Fruit fly (Drosophila melanogaster): ENCODE measurements around the gene Rpn11.

Rpn11 gene

dm6 chr2L:5046261-5046660, 13.3 kb downstream of the Rpn11 start:
- TF ChIP-seq Myc (optimal IDR thresholded peaks at IDR 0.05): no peak
- no peak for TF ChIP-seq ttk (optimal IDR thresholded peaks at IDR 0.05)
- TF ChIP-seq psq (optimal IDR thresholded peaks at IDR 0.05): no peak
- no peak for TF ChIP-seq h (optimal IDR thresholded peaks at IDR 0.05)
- no peak for TF ChIP-seq Sin3A (optimal IDR thresholded peaks at IDR 0.05)
- no peak for TF ChIP-seq insv (optimal IDR thresholded peaks at IDR 0.05)

dm6 chr2L:5044892-5045619, 14.5 kb downstream of the Rpn11 start:
- no peak for TF ChIP-seq psq (optimal IDR thresholded peaks at IDR 0.05)
- TF ChIP-seq Myc (optimal IDR thresholded peaks at IDR 0.05): no peak
- TF ChIP-seq ttk (optimal IDR thresholded peaks at IDR 0.05): no peak
- no peak for TF ChIP-seq insv (optimal IDR thresholded peaks at IDR 0.05)
- no peak for TF ChIP-seq h (optimal IDR thresholded peaks at IDR 0.05)

dm6 chr2L:5044361-5044891, 15.2 kb downstream of the Rpn11 start, which contains the start of gene CG31650:
CG31650 (minus strand) TSS chr2L:5044712.
- TF ChIP-seq insv (optimal IDR thresholded peaks at IDR 0.05): no peak

dm6 chr2L:5043495-5044146, 16.0 kb downstream of the Rpn11 start:
- TF ChIP-seq ttk (optimal IDR thresholded peaks at IDR 0.05) (no peak), h (optimal IDR thresholded peaks at IDR 0.05) (no peak), insv (optimal IDR thresholded peaks at IDR 0.05) (no peak), Myc (optimal IDR thresholded peaks at IDR 0.05) (no peak), Sin3A (optimal IDR thresholded peaks at IDR 0.05) (no peak), psq (optimal IDR thresholded peaks at IDR 0.05) (no peak)

- no peak for TF ChIP-seq h (optimal IDR thresholded peaks at IDR 0.05)
- TF ChIP-seq psq (optimal IDR thresholded peaks at IDR 0.05): no peak
- TF ChIP-seq insv (optimal IDR thresholded peaks at IDR 0.05): no peak
- no peak for TF ChIP-seq ttk (optimal IDR thresholded peaks at IDR 0.05)
- no peak for TF ChIP-seq Sin3A (optimal IDR thresholded peaks at IDR 0.05)
Measured at dm6 chr2L:5043043-5043442, 16.5 kb downstream of the Rpn11 start, which contains the start of the genes CG33995, CG44000 and CG44001. CG33995 (plus strand) TSS chr2L:5043270. CG44000 (plus strand) TSS chr2L:5043270. CG44001 (plus strand) TSS chr2L:5043270.

dm6 chr2L:5042076-5042475, 17.5 kb downstream of the Rpn11 start:
- no peak for TF ChIP-seq psq (optimal IDR thresholded peaks at IDR 0.05)
- TF ChIP-seq Myc (optimal IDR thresholded peaks at IDR 0.05): no peak
- no peak for TF ChIP-seq Sin3A (optimal IDR thresholded peaks at IDR 0.05)
- no peak for TF ChIP-seq insv (optimal IDR thresholded peaks at IDR 0.05)
- no peak for TF ChIP-seq ttk (optimal IDR thresholded peaks at IDR 0.05)
- TF ChIP-seq h (optimal IDR thresholded peaks at IDR 0.05): no peak

dm6 chr2L:5037402-5037860, 22.2 kb downstream of the Rpn11 start, which contains the start of the genes CG14042 and SP555:
CG14042 (plus strand) TSS chr2L:5037709.
SP555 (plus strand) TSS chr2L:5037709.
- TF ChIP-seq insv (optimal IDR thresholded peaks at IDR 0.05): no peak
- no peak for TF ChIP-seq h (optimal IDR thresholded peaks at IDR 0.05)
- TF ChIP-seq psq (optimal IDR thresholded peaks at IDR 0.05): no peak
- TF ChIP-seq Myc (optimal IDR thresholded peaks at IDR 0.05): no peak
- TF ChIP-seq ttk (optimal IDR thresholded peaks at IDR 0.05): no peak
- TF ChIP-seq Sin3A (optimal IDR thresholded peaks at IDR 0.05): no peak

- no peak for TF ChIP-seq psq (optimal IDR thresholded peaks at IDR 0.05)
- TF ChIP-seq h (optimal IDR thresholded peaks at IDR 0.05): no peak
- no peak for TF ChIP-seq Sin3A (optimal IDR thresholded peaks at IDR 0.05)
Measured at dm6 chr2L:5036120-5036519, 23.5 kb downstream of the Rpn11 start.

- TF ChIP-seq Myc (optimal IDR thresholded peaks at IDR 0.05): no peak
- no peak for TF ChIP-seq h (optimal IDR thresholded peaks at IDR 0.05)
- TF ChIP-seq ttk (optimal IDR thresholded peaks at IDR 0.05): no peak
- no peak for TF ChIP-seq Sin3A (optimal IDR thresholded peaks at IDR 0.05)
- no peak for TF ChIP-seq insv (optimal IDR thresholded peaks at IDR 0.05)
- TF ChIP-seq psq (optimal IDR thresholded peaks at IDR 0.05): no peak
Measured at dm6 chr2L:5031886-5032285, 27.7 kb downstream of the Rpn11 start.

dm6 chr2L:5031399-5031798, 28.2 kb downstream of the Rpn11 start:
- TF ChIP-seq insv (optimal IDR thresholded peaks at IDR 0.05) (no peak), psq (optimal IDR thresholded peaks at IDR 0.05) (no peak), Sin3A (optimal IDR thresholded peaks at IDR 0.05) (no peak), h (optimal IDR thresholded peaks at IDR 0.05) (no peak), ttk (optimal IDR thresholded peaks at IDR 0.05) (no peak), Myc (optimal IDR thresholded peaks at IDR 0.05) (no peak)

- TF ChIP-seq h (optimal IDR thresholded peaks at IDR 0.05): no peak
Measured at dm6 chr2L:5030535-5030934, 29.1 kb downstream of the Rpn11 start.

- no peak for TF ChIP-seq Myc (optimal IDR thresholded peaks at IDR 0.05)
- no peak for TF ChIP-seq psq (optimal IDR thresholded peaks at IDR 0.05)
- TF ChIP-seq insv (optimal IDR thresholded peaks at IDR 0.05): no peak
- TF ChIP-seq h (optimal IDR thresholded peaks at IDR 0.05): no peak
- no peak for TF ChIP-seq ttk (optimal IDR thresholded peaks at IDR 0.05)
- no peak for TF ChIP-seq Sin3A (optimal IDR thresholded peaks at IDR 0.05)
Measured at dm6 chr2L:5029809-5030108, 29.8 kb downstream of the Rpn11 start.

Data from Kc167 (cell line).